Fruit fly (Drosophila melanogaster) whole organism, embryonic: ENCODE measurements around the gene drl.

Experiments used
- Abd-B ChIP-seq: fragments of 200-800 bp; sonication (Bioruptor generic); optimal IDR thresholded peaks from 2 replicates; lab custom pipeline; 2018; ENCODE audit warnings: missing biosample characterization, mild to moderate bottlenecking, missing genetic modification characterization, moderate library complexity
- Adf1 ChIP-seq: fragments of 200-800 bp; sonication (Bioruptor generic); IDR thresholded peaks from 2 replicates; pipeline ENCODE4 v1.3.6; 2022; ENCODE audit warnings: missing biosample characterization, missing genetic modification characterization
- Atf6 ChIP-seq: fragments of 200-800 bp; sonication (Bioruptor generic); IDR thresholded peaks from 2 replicates; pipeline ENCODE4 v1.3.6; 2022; ENCODE audit warnings: missing biosample characterization, missing genetic modification characterization
- Bdp1 ChIP-seq: fragments of 200-800 bp; sonication (Bioruptor generic); optimal IDR thresholded peaks from 3 replicates; lab custom pipeline; 2016; ENCODE audit warnings: missing biosample characterization, missing genetic modification characterization
- CG13894 ChIP-seq: fragments of 200-800 bp; sonication (Bioruptor generic); optimal IDR thresholded peaks from 3 replicates; lab custom pipeline; 2018; ENCODE audit warnings: missing biosample characterization, mild to moderate bottlenecking, missing genetic modification characterization, moderate library complexity
- CG15601 ChIP-seq: fragments of 200-800 bp; sonication (Bioruptor generic); optimal IDR thresholded peaks from 3 replicates; lab custom pipeline; 2019; ENCODE audit warnings: missing biosample characterization, mild to moderate bottlenecking, missing genetic modification characterization, moderate library complexity
- CG16813 ChIP-seq: fragments of 200-800 bp; sonication (Bioruptor generic); IDR thresholded peaks from 3 replicates; pipeline ENCODE4 v1.3.6; 2022; ENCODE audit warnings: missing biosample characterization, missing genetic modification characterization; ENCODE audit not compliant: partially characterized antibody
- CG1832 ChIP-seq: fragments of 200-800 bp; sonication (Bioruptor generic); optimal IDR thresholded peaks from 2 replicates; lab custom pipeline; 2017; ENCODE audit warnings: missing biosample characterization, mild to moderate bottlenecking, missing genetic modification characterization, inconsistent platforms
- CG2120 ChIP-seq: fragments of 200-800 bp; sonication (Bioruptor generic); optimal IDR thresholded peaks from 3 replicates; lab custom pipeline; 2016; ENCODE audit warnings: missing biosample characterization, missing genetic modification characterization
- CG2199 ChIP-seq: fragments of 200-800 bp; sonication (Bioruptor generic); IDR thresholded peaks from 3 replicates; pipeline ENCODE4 v1.3.6; 2022; ENCODE audit warnings: missing biosample characterization, missing genetic modification characterization
- CG3281 ChIP-seq: fragments of 200-800 bp; sonication (Bioruptor generic); optimal IDR thresholded peaks from 3 replicates; lab custom pipeline; 2017; ENCODE audit warnings: missing biosample characterization, mild to moderate bottlenecking, missing genetic modification characterization
- CG3838 ChIP-seq: fragments of 200-800 bp; sonication (Bioruptor generic); optimal IDR thresholded peaks from 3 replicates; lab custom pipeline; 2016; ENCODE audit warnings: missing biosample characterization, missing genetic modification characterization
- CG3847 ChIP-seq: fragments of 200-800 bp; sonication (Bioruptor generic); IDR thresholded peaks from 2 replicates; pipeline ENCODE4 v1.3.6; 2022; ENCODE audit warnings: missing biosample characterization, missing genetic modification characterization
- CG7556 ChIP-seq: fragments of 200-800 bp; sonication (Bioruptor generic); optimal IDR thresholded peaks from 2 replicates; lab custom pipeline; 2017; ENCODE audit warnings: missing biosample characterization, mild to moderate bottlenecking, missing genetic modification characterization
- CG7839 ChIP-seq: fragments of 200-800 bp; sonication (Bioruptor generic); optimal IDR thresholded peaks from 3 replicates; lab custom pipeline; 2018; ENCODE audit warnings: missing biosample characterization, mild to moderate bottlenecking, missing genetic modification characterization, moderate library complexity
- CG8290 ChIP-seq, 3 experiments: fragments of 200-800 bp; sonication (Bioruptor generic); optimal IDR thresholded peaks; 2 replicates each; lab custom pipeline; 2016 to 2019; ENCODE audit warnings: missing biosample characterization in 3 of 3, missing genetic modification characterization in 3 of 3, mild to moderate bottlenecking in 2 of 3, moderate library complexity in 1 of 3
- CG8765 ChIP-seq: fragments of 200-800 bp; sonication (Bioruptor generic); IDR thresholded peaks from 2 replicates; pipeline ENCODE4 v1.3.6; 2022; ENCODE audit warnings: missing biosample characterization, missing genetic modification characterization
- CG9727 ChIP-seq: fragments of 200-800 bp; sonication (Bioruptor generic); optimal IDR thresholded peaks from 3 replicates; lab custom pipeline; 2017; ENCODE audit warnings: missing biosample characterization, mild to moderate bottlenecking, missing genetic modification characterization
- CoRest ChIP-seq: fragments of 200-800 bp; sonication (Bioruptor generic); optimal IDR thresholded peaks from 3 replicates; lab custom pipeline; 2018; ENCODE audit warnings: missing biosample characterization, mild to moderate bottlenecking, missing genetic modification characterization, moderate library complexity
- Deaf1 ChIP-seq: fragments of 200-800 bp; optimal IDR thresholded peaks from 3 replicates; lab custom pipeline; 2019; ENCODE audit warnings: missing biosample characterization, mild to moderate bottlenecking, missing genetic modification characterization, moderate library complexity
- Dfd ChIP-seq, 2 experiments: fragments of >200 bp; optimal IDR thresholded peaks; 2 replicates each; lab custom pipeline; 2017; ENCODE audit warnings: missing biosample characterization in 2 of 2, missing genetic modification characterization in 2 of 2
- Dip3 ChIP-seq: fragments of 200-800 bp; sonication (Bioruptor generic); optimal IDR thresholded peaks from 3 replicates; lab custom pipeline; 2016; ENCODE audit warnings: missing biosample characterization, missing genetic modification characterization
- Drgx ChIP-seq: fragments of 200-800 bp; sonication (Bioruptor generic); IDR thresholded peaks from 2 replicates; pipeline ENCODE4 v1.3.6; 2022; ENCODE audit warnings: missing biosample characterization, missing genetic modification characterization
- Fer3 ChIP-seq: fragments of 200-800 bp; sonication (Bioruptor generic); optimal IDR thresholded peaks from 2 replicates; lab custom pipeline; 2018; ENCODE audit warnings: missing biosample characterization, mild to moderate bottlenecking, missing genetic modification characterization, moderate library complexity
- H15 ChIP-seq: fragments of 200-800 bp; sonication (Bioruptor generic); IDR thresholded peaks from 3 replicates; pipeline ENCODE4 v1.3.6; 2022; ENCODE audit warnings: missing biosample characterization, missing genetic modification characterization
- HLH4C ChIP-seq: fragments of 200-800 bp; sonication (Bioruptor generic); IDR thresholded peaks from 3 replicates; pipeline ENCODE4 v1.3.6; 2022; ENCODE audit warnings: missing biosample characterization, missing genetic modification characterization; ENCODE audit not compliant: partially characterized antibody
- Hsf ChIP-seq: fragments of 200-800 bp; sonication (Bioruptor generic); optimal IDR thresholded peaks from 3 replicates; lab custom pipeline; 2016; ENCODE audit warnings: missing biosample characterization, missing genetic modification characterization
- MBD-R2 ChIP-seq: fragments of 200-800 bp; sonication (Bioruptor generic); IDR thresholded peaks from 2 replicates; pipeline ENCODE4 v1.3.6; 2022; ENCODE audit warnings: missing biosample characterization, missing genetic modification characterization
- MESR4 ChIP-seq: fragments of 200-800 bp; sonication (Bioruptor generic); optimal IDR thresholded peaks from 2 replicates; lab custom pipeline; 2018; ENCODE audit warnings: missing biosample characterization, mild to moderate bottlenecking, missing genetic modification characterization, moderate library complexity
- Med ChIP-seq: fragments of 200-800 bp; sonication (Bioruptor generic); peaks from one replicate; lab custom pipeline; 2016; ENCODE audit warnings: missing biosample characterization, missing genetic modification characterization, mild to moderate bottlenecking, inconsistent platforms, moderate library complexity
- Mes4 ChIP-seq: fragments of 200-800 bp; sonication (Bioruptor generic); optimal IDR thresholded peaks from 2 replicates; lab custom pipeline; 2016; ENCODE audit warnings: missing biosample characterization, missing genetic modification characterization
- Pdp1 ChIP-seq, 2 experiments: fragments of 200-800 bp; sonication (Bioruptor generic); optimal IDR thresholded peaks; 3 replicates each; lab custom pipeline; 2016; ENCODE audit warnings: missing biosample characterization in 2 of 2, missing genetic modification characterization in 2 of 2, mild to moderate bottlenecking in 1 of 2, moderate library complexity in 1 of 2
- Spps ChIP-seq: fragments of 200-800 bp; sonication (Bioruptor generic); optimal IDR thresholded peaks from 2 replicates; lab custom pipeline; 2018; ENCODE audit warnings: missing biosample characterization, mild to moderate bottlenecking, missing genetic modification characterization
- Trl ChIP-seq, 3 experiments: fragments of >200 bp in 2 of 3; fragments of 200-800 bp in 1 of 3; sonication (Bioruptor generic) in 1 of 3; optimal IDR thresholded peaks; 2 replicates in 1 of 3; 3 replicates in 2 of 3; lab custom pipeline; 2016 to 2017; ENCODE audit warnings: missing biosample characterization in 1 of 3, missing genetic modification characterization in 1 of 3
- bigmax ChIP-seq: fragments of 200-800 bp; sonication (Bioruptor generic); optimal IDR thresholded peaks from 2 replicates; lab custom pipeline; 2018; ENCODE audit warnings: missing biosample characterization, mild to moderate bottlenecking, missing genetic modification characterization
- bsh ChIP-seq, 2 experiments: fragments of 200-800 bp; sonication (Bioruptor generic); optimal IDR thresholded peaks; 2 replicates each; lab custom pipeline; 2017 to 2018; ENCODE audit warnings: mild to moderate bottlenecking in 2 of 2, missing biosample characterization in 2 of 2, missing genetic modification characterization in 2 of 2, moderate library complexity in 1 of 2
- chif ChIP-seq, 2 experiments: fragments of 200-800 bp; sonication (Bioruptor generic); optimal IDR thresholded peaks; 3 replicates each; lab custom pipeline; 2016; ENCODE audit warnings: missing biosample characterization in 2 of 2, missing genetic modification characterization in 2 of 2
- chinmo ChIP-seq: fragments of 200-800 bp; sonication (Bioruptor generic); IDR thresholded peaks from 4 replicates; pipeline ENCODE4 v1.3.6; 2022; ENCODE audit warnings: missing biosample characterization, missing genetic modification characterization; ENCODE audit not compliant: partially characterized antibody
- chn ChIP-seq: fragments of 200-800 bp; sonication (Bioruptor generic); optimal IDR thresholded peaks from 2 replicates; lab custom pipeline; 2016; ENCODE audit warnings: missing biosample characterization, missing genetic modification characterization
- crol ChIP-seq: fragments of 200-800 bp; sonication (Bioruptor generic); IDR thresholded peaks from 2 replicates; pipeline ENCODE4 v1.3.6; 2022; ENCODE audit warnings: missing biosample characterization, missing genetic modification characterization
- eve ChIP-seq, 2 experiments: fragments of >200 bp; optimal IDR thresholded peaks; 2 replicates each; lab custom pipeline; 2017; ENCODE audit warnings: missing biosample characterization in 2 of 2, missing genetic modification characterization in 2 of 2
- ewg ChIP-seq: fragments of 200-800 bp; sonication (Bioruptor generic); optimal IDR thresholded peaks from 3 replicates; lab custom pipeline; 2017; ENCODE audit warnings: mild to moderate bottlenecking, missing biosample characterization, missing genetic modification reagents, missing genetic modification characterization
- lola ChIP-seq, 3 experiments: fragments of >200 bp in 2 of 3; fragments of 200-800 bp in 1 of 3; sonication (Bioruptor generic) in 1 of 3; optimal IDR thresholded peaks; 2 replicates each; lab custom pipeline; 2017 to 2019; ENCODE audit warnings: missing biosample characterization in 3 of 3, missing genetic modification characterization in 3 of 3, mild to moderate bottlenecking in 1 of 3, moderate library complexity in 1 of 3
- phol ChIP-seq: fragments of 200-800 bp; sonication (Bioruptor generic); optimal IDR thresholded peaks from 3 replicates; lab custom pipeline; 2018; ENCODE audit warnings: missing biosample characterization, mild to moderate bottlenecking, missing genetic modification characterization, moderate library complexity
- pros ChIP-seq: fragments of 200-800 bp; sonication (Bioruptor generic); optimal IDR thresholded peaks from 3 replicates; lab custom pipeline; 2019; ENCODE audit warnings: missing biosample characterization, mild to moderate bottlenecking, missing genetic modification characterization, moderate library complexity
- sens ChIP-seq: fragments of 200-800 bp; sonication (Bioruptor generic); peaks from one replicate; lab custom pipeline; 2016; ENCODE audit warnings: missing biosample characterization, missing genetic modification characterization
- sim ChIP-seq: fragments of 200-800 bp; sonication (Bioruptor generic); IDR thresholded peaks from 2 replicates; pipeline ENCODE4 v1.3.6; 2022; ENCODE audit warnings: missing biosample characterization, missing genetic modification characterization
- sima ChIP-seq: fragments of 200-800 bp; sonication (Bioruptor generic); optimal IDR thresholded peaks from 2 replicates; lab custom pipeline; 2016; ENCODE audit warnings: missing biosample characterization, missing genetic modification characterization
- unpg ChIP-seq: fragments of 200-800 bp; sonication (Bioruptor generic); optimal IDR thresholded peaks from 3 replicates; lab custom pipeline; 2018; ENCODE audit warnings: missing biosample characterization, mild to moderate bottlenecking, missing genetic modification characterization, moderate library complexity

drl gene

DNA sequence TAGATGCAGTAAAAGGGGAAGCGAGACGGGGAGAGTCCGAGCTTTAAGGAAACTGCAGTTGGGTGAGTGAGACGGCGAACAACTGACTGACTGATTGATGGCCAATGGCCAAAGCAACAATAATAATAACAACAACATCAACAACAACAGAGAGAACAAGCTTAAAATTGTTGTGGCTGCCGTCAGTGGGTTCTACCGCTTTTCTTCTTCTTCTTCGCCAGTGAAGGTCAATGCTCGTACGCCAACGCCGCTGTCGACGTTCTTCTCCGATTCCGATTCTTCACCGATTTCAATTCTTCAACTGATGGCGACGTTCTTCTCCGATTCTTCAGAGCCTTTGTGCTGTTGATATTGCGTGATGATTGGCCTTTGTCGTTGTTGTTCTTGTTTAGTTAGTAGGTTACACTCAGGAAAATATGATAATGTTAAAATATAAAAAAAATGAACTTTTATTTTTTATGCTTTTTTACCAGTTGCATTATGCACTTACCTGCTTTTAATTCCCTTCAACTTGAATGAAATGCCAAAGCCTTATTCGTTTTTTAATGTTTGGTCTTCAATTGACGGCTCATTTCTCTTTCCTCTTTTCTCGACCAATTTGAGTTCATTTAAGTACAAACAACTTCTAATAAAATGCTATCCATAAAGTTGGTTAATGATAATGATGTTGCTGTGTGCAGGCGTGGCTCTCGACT is 47.8 kb upstream of the drl start (continued):
- TF ChIP-seq phol (tag; lab: Kevin White, UChicago) = peak; percentile 10
- TF ChIP-seq Hsf = peak; percentile 21
- 0 out of 2 replicates have a peak, but pooled peaks have one; percentile 41 for TF ChIP-seq Atf6
- peak; percentile 83 for TF ChIP-seq sens (GFP tag; lab: Kevin White, UChicago)
- 0 out of 3 replicates have a peak, but pooled peaks have one; percentile 64 for TF ChIP-seq CG2199
- TF ChIP-seq Med = peak; percentile 59
- TF ChIP-seq CG9727 (GFP tag; lab: Kevin White, UChicago) = no peak
- no peak for TF ChIP-seq ewg (GFP tag; lab: Kevin White, UChicago)
- peak; percentile 22 for TF ChIP-seq CG7839 (tag; lab: Kevin White, UChicago)
- peak; percentile 11 for TF ChIP-seq CoRest
- TF ChIP-seq CG1832 (GFP tag; lab: Kevin White, UChicago) = peak; percentile 13
- peak in 1 of 2 experiments; percentile 36 for TF ChIP-seq bsh (GFP tag; optimal IDR thresholded peaks at IDR 0.05; lab: Kevin White, UChicago)
- TF ChIP-seq Dfd (GFP tag; optimal IDR thresholded peaks at IDR 0.05; lab: Kevin White, UChicago) = no peak
- no peak for TF ChIP-seq bigmax (GFP tag; lab: Kevin White, UChicago)
- TF ChIP-seq Trl (optimal IDR thresholded peaks at IDR 0.05; lab: Kevin White, UChicago) = no peak
- TF ChIP-seq Trl (GFP tag; optimal IDR thresholded peaks at IDR 0.05; lab: Kevin White, UChicago) = peak; percentile 13
- TF ChIP-seq CG2120 = peak; percentile 34
- TF ChIP-seq Bdp1 (GFP tag; lab: Kevin White, UChicago) = no peak
- peak; percentile 12 for TF ChIP-seq Fer3
- TF ChIP-seq HLH4C (GFP tag; lab: Robert Waterston, UW) = no peak
- TF ChIP-seq Pdp1 (GFP tag; optimal IDR thresholded peaks at IDR 0.05; lab: Kevin White, UChicago) = peak in 1 of 2 experiments; percentile 6
- peak; percentile 4 for TF ChIP-seq Spps (tag; lab: Kevin White, UChicago)
- peak; percentile 6 for TF ChIP-seq CG3281 (GFP tag; lab: Kevin White, UChicago)
- peak; percentile 2 for TF ChIP-seq Dip3 (GFP tag; lab: Kevin White, UChicago)
- no peak for TF ChIP-seq sim (GFP tag; lab: Robert Waterston, UW)
- TF ChIP-seq unpg (GFP tag; lab: Kevin White, UChicago) = peak; percentile 19
- no peak for TF ChIP-seq CG8290 (GFP tag; optimal IDR thresholded peaks at IDR 0.05; lab: Kevin White, UChicago)
- no peak for TF ChIP-seq CG8290 (tag; optimal IDR thresholded peaks at IDR 0.05; lab: Kevin White, UChicago)
- no peak for TF ChIP-seq CG8765 (GFP tag; lab: Robert Waterston, UW)
- no peak for TF ChIP-seq CG7556 (GFP tag; lab: Kevin White, UChicago)
- peak in 1 of 2 experiments; percentile 35 for TF ChIP-seq eve (GFP tag; optimal IDR thresholded peaks at IDR 0.05; lab: Kevin White, UChicago)
- no peak for TF ChIP-seq MBD-R2
- TF ChIP-seq lola (GFP tag; optimal IDR thresholded peaks at IDR 0.05; lab: Kevin White, UChicago) = peak in 1 of 3 experiments; percentile 9

DNA sequence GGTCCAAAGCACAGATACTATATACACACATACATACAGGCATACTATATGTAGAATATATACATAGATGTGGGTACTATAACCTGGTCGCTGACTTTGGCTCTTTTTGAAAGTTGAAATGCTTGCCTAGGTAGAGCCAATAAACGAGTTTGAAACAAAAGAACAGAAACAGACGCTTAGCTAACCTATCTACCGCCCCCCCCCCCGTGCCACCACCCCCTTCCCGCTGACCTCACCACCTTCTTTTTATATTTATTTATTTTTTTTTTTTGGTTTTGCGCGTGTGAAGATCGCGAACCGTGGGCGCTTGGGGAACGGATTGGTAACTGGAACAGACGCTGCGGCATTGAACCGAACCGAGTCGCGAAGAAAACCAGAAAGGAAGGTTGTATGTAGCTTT is 46.0 kb upstream of the drl start:
- TF ChIP-seq crol (GFP tag; lab: Robert Waterston, UW) (peak; percentile 77), MESR4 (GFP tag; lab: Kevin White, UChicago) (no peak), CG3838 (no peak), Adf1 (GFP tag; lab: Robert Waterston, UW) (peak; percentile 14; the same call in 1 of the 2 replicates), CG15601 (no peak), CG3847 (GFP tag; lab: Robert Waterston, UW) (no peak), pros (GFP tag; lab: Kevin White, UChicago) (no peak), Deaf1 (tag; lab: Kevin White, UChicago) (no peak), H15 (GFP tag; lab: Robert Waterston, UW) (no peak), CG13894 (peak; percentile 78), Abd-B (GFP tag; lab: Kevin White, UChicago) (no peak), Mes4 (GFP tag; lab: Kevin White, UChicago) (no peak), CG16813 (GFP tag; lab: Robert Waterston, UW) (no peak), chif (GFP tag; optimal IDR thresholded peaks at IDR 0.05; lab: Kevin White, UChicago) (no peak), chinmo (GFP tag; lab: Robert Waterston, UW) (peak; percentile 89; the same call in 2 of the 4 replicates), chn (GFP tag; lab: Kevin White, UChicago) (no peak), Drgx (GFP tag; lab: Robert Waterston, UW) (peak; percentile 47; the same call in 1 of the 2 replicates), sima (no peak)
